Worm (Caenorhabditis elegans): ENCODE results near the gene C05D9.4.

ce11 chrX:1115207-1115606, 7.3 kb downstream of the C05D9.4 start:
- no peak for TF ChIP-seq hlh-8 (tag; optimal IDR thresholded peaks at IDR 0.05)
- TF ChIP-seq rnt-1 (tag; optimal IDR thresholded peaks at IDR 0.05), result no peak
- TF ChIP-seq ceh-9 (tag; optimal IDR thresholded peaks at IDR 0.05), result no peak
- TF ChIP-seq fkh-10 (GFP tag; optimal IDR thresholded peaks at IDR 0.05), result no peak

Measured in whole organism, late embryonic.